Fruit fly (Drosophila melanogaster) whole organism, embryonic: ENCODE results near the gene CG31612.

Experiments
- Adf1 ChIP-seq: fragments of 200-800 bp; sonication (Bioruptor generic); IDR thresholded peaks from 2 replicates; pipeline ENCODE4 v1.3.6; 2022; ENCODE audit warnings: missing biosample characterization, missing genetic modification characterization
- Aef1 ChIP-seq: fragments of 200-800 bp; sonication (Bioruptor generic); IDR thresholded peaks from 3 replicates; pipeline ENCODE4 v1.3.6; 2022; ENCODE audit warnings: missing biosample characterization, missing genetic modification characterization
- CG10209 ChIP-seq: fragments of 200-800 bp; sonication (Bioruptor generic); optimal IDR thresholded peaks from 3 replicates; lab custom pipeline; 2017; ENCODE audit warnings: missing biosample characterization, mild to moderate bottlenecking, missing genetic modification characterization, missing genetic modification reagents
- CG10979 ChIP-seq: fragments of 200-800 bp; sonication (Bioruptor generic); optimal IDR thresholded peaks from 2 replicates; lab custom pipeline; 2018; ENCODE audit warnings: missing biosample characterization, mild to moderate bottlenecking, missing genetic modification characterization, moderate library complexity
- CG12391 ChIP-seq: fragments of 200-800 bp; sonication (Bioruptor generic); optimal IDR thresholded peaks from 3 replicates; lab custom pipeline; 2018; ENCODE audit warnings: missing biosample characterization, mild to moderate bottlenecking, missing genetic modification characterization, moderate library complexity
- CG13624 ChIP-seq: fragments of 200-800 bp; sonication (Bioruptor generic); optimal IDR thresholded peaks from 2 replicates; lab custom pipeline; 2016; ENCODE audit warnings: missing biosample characterization, missing genetic modification characterization
- CG14860 ChIP-seq: fragments of 200-800 bp; sonication (Bioruptor generic); IDR thresholded peaks from 3 replicates; pipeline ENCODE4 v1.3.6; 2022; ENCODE audit warnings: missing biosample characterization, missing genetic modification characterization; ENCODE audit not compliant: partially characterized antibody
- CG15011 ChIP-seq: fragments of 200-800 bp; sonication (Bioruptor generic); optimal IDR thresholded peaks from 3 replicates; lab custom pipeline; 2018; ENCODE audit warnings: missing biosample characterization, mild to moderate bottlenecking, missing genetic modification characterization
- CG16779 ChIP-seq: fragments of 200-800 bp; sonication (Bioruptor generic); IDR thresholded peaks from 2 replicates; pipeline ENCODE4 v1.3.6; 2022; ENCODE audit warnings: missing biosample characterization, missing genetic modification characterization
- CG18262 ChIP-seq: fragments of 200-800 bp; optimal IDR thresholded peaks from 3 replicates; lab custom pipeline; 2019; ENCODE audit warnings: missing biosample characterization, mild to moderate bottlenecking, missing genetic modification characterization, moderate library complexity
- CG31441 ChIP-seq: fragments of 200-800 bp; sonication (Bioruptor generic); IDR thresholded peaks from 2 replicates; pipeline ENCODE4 v1.3.6; 2022; ENCODE audit warnings: missing biosample characterization, missing genetic modification characterization
- CG33213 ChIP-seq: fragments of 200-800 bp; sonication (Bioruptor generic); optimal IDR thresholded peaks from 3 replicates; lab custom pipeline; 2016; ENCODE audit warnings: missing biosample characterization, missing genetic modification characterization
- CG34376 ChIP-seq: fragments of 200-800 bp; sonication (Bioruptor generic); optimal IDR thresholded peaks from 2 replicates; lab custom pipeline; 2018; ENCODE audit warnings: missing biosample characterization, mild to moderate bottlenecking, missing genetic modification characterization
- CG3838 ChIP-seq: fragments of 200-800 bp; sonication (Bioruptor generic); optimal IDR thresholded peaks from 3 replicates; lab custom pipeline; 2016; ENCODE audit warnings: missing biosample characterization, missing genetic modification characterization
- CG3847 ChIP-seq: fragments of 200-800 bp; sonication (Bioruptor generic); IDR thresholded peaks from 2 replicates; pipeline ENCODE4 v1.3.6; 2022; ENCODE audit warnings: missing biosample characterization, missing genetic modification characterization
- CG3995 ChIP-seq: fragments of 200-800 bp; sonication (Bioruptor generic); optimal IDR thresholded peaks from 3 replicates; lab custom pipeline; 2016; ENCODE audit warnings: missing biosample characterization, missing genetic modification characterization
- CG6175 ChIP-seq: fragments of 200-800 bp; sonication (Bioruptor generic); IDR thresholded peaks from 3 replicates; pipeline ENCODE4 v1.3.6; 2022; ENCODE audit warnings: missing biosample characterization, missing genetic modification characterization
- CG6683 ChIP-seq: fragments of 200-800 bp; sonication (Bioruptor generic); optimal IDR thresholded peaks from 2 replicates; lab custom pipeline; 2017; ENCODE audit warnings: missing biosample characterization, mild to moderate bottlenecking, missing genetic modification characterization, missing genetic modification reagents
- CG7556 ChIP-seq: fragments of 200-800 bp; sonication (Bioruptor generic); optimal IDR thresholded peaks from 2 replicates; lab custom pipeline; 2017; ENCODE audit warnings: missing biosample characterization, mild to moderate bottlenecking, missing genetic modification characterization
- CG7786 ChIP-seq: fragments of 200-800 bp; sonication (Bioruptor generic); optimal IDR thresholded peaks from 2 replicates; lab custom pipeline; 2016; ENCODE audit warnings: missing biosample characterization, missing genetic modification characterization
- CkIIα-i1 ChIP-seq: fragments of 200-800 bp; sonication (Bioruptor generic); IDR thresholded peaks from 2 replicates; pipeline ENCODE4 v1.3.6; 2022; ENCODE audit warnings: missing biosample characterization, missing genetic modification characterization
- CoRest ChIP-seq: fragments of 200-800 bp; sonication (Bioruptor generic); optimal IDR thresholded peaks from 3 replicates; lab custom pipeline; 2018; ENCODE audit warnings: missing biosample characterization, mild to moderate bottlenecking, missing genetic modification characterization, moderate library complexity
- Dbx ChIP-seq: fragments of 200-800 bp; sonication (Bioruptor generic); IDR thresholded peaks from 3 replicates; pipeline ENCODE4 v1.3.6; 2022; ENCODE audit warnings: missing biosample characterization, missing genetic modification characterization
- Dek ChIP-seq: fragments of 200-800 bp; sonication (Bioruptor generic); optimal IDR thresholded peaks from 3 replicates; lab custom pipeline; 2019; ENCODE audit warnings: missing biosample characterization, mild to moderate bottlenecking, missing genetic modification characterization, moderate library complexity
- Dip2 ChIP-seq: fragments of 200-800 bp; sonication (Bioruptor generic); IDR thresholded peaks from 2 replicates; pipeline ENCODE4 v1.3.6; 2022; ENCODE audit warnings: missing biosample characterization, missing genetic modification characterization
- Dip3 ChIP-seq: fragments of 200-800 bp; sonication (Bioruptor generic); optimal IDR thresholded peaks from 3 replicates; lab custom pipeline; 2016; ENCODE audit warnings: missing biosample characterization, missing genetic modification characterization
- Doc3 ChIP-seq: fragments of 200-800 bp; sonication (Bioruptor generic); IDR thresholded peaks from 3 replicates; pipeline ENCODE4 v1.3.6; 2022; ENCODE audit warnings: missing biosample characterization, missing genetic modification characterization; ENCODE audit not compliant: partially characterized antibody
- Gug ChIP-seq: fragments of 200-800 bp; sonication (Bioruptor generic); IDR thresholded peaks from 4 replicates; pipeline ENCODE4 v1.3.6; 2022; ENCODE audit warnings: missing biosample characterization, missing genetic modification characterization
- Kr ChIP-seq: fragments of 200-800 bp; sonication (Bioruptor generic); optimal IDR thresholded peaks from 2 replicates; lab custom pipeline; 2017; ENCODE audit warnings: missing biosample characterization, mild to moderate bottlenecking, missing genetic modification characterization
- Lhr ChIP-seq: fragments of 200-800 bp; sonication (Bioruptor generic); optimal IDR thresholded peaks from 3 replicates; lab custom pipeline; 2017; ENCODE audit warnings: mild to moderate bottlenecking, missing biosample characterization, missing genetic modification reagents, missing genetic modification characterization
- Med ChIP-seq: fragments of 200-800 bp; sonication (Bioruptor generic); peaks from one replicate; lab custom pipeline; 2016; ENCODE audit warnings: missing biosample characterization, missing genetic modification characterization, mild to moderate bottlenecking, inconsistent platforms, moderate library complexity
- Ptx1 ChIP-seq: fragments of 200-800 bp; sonication (Bioruptor generic); IDR thresholded peaks from 2 replicates; pipeline ENCODE4 v1.3.6; 2022; ENCODE audit warnings: missing biosample characterization, missing genetic modification characterization
- Tbp ChIP-seq: fragments of >200 bp; optimal IDR thresholded peaks from 2 replicates; lab custom pipeline; 2018; ENCODE audit warnings: missing biosample characterization, missing genetic modification characterization
- abd-A ChIP-seq: fragments of 200-800 bp; sonication (Bioruptor generic); optimal IDR thresholded peaks from 3 replicates; lab custom pipeline; 2019; ENCODE audit warnings: missing biosample characterization, mild to moderate bottlenecking, missing genetic modification characterization, moderate library complexity
- cad ChIP-seq: fragments of >200 bp; optimal IDR thresholded peaks from 2 replicates; lab custom pipeline; 2017; ENCODE audit warnings: missing biosample characterization, missing genetic modification characterization
- chm ChIP-seq: fragments of 200-800 bp; sonication (Bioruptor generic); IDR thresholded peaks from 2 replicates; pipeline ENCODE4 v1.3.6; 2022; ENCODE audit warnings: missing biosample characterization, missing genetic modification characterization
- chn ChIP-seq: fragments of 200-800 bp; sonication (Bioruptor generic); optimal IDR thresholded peaks from 2 replicates; lab custom pipeline; 2016; ENCODE audit warnings: missing biosample characterization, missing genetic modification characterization
- dmrt11E ChIP-seq: fragments of 200-800 bp; sonication (Bioruptor generic); optimal IDR thresholded peaks from 3 replicates; lab custom pipeline; 2018; ENCODE audit warnings: missing biosample characterization, mild to moderate bottlenecking, missing genetic modification characterization, moderate library complexity
- fd96Cb ChIP-seq: fragments of 200-800 bp; sonication (Bioruptor generic); optimal IDR thresholded peaks from 2 replicates; lab custom pipeline; 2018; ENCODE audit warnings: missing biosample characterization, mild to moderate bottlenecking, missing genetic modification characterization, moderate library complexity
- hkb ChIP-seq, 2 experiments: fragments of 200-800 bp in 1 of 2; fragments of >200 bp in 1 of 2; sonication (Bioruptor generic) in 1 of 2; IDR thresholded peaks in 1 of 2; optimal IDR thresholded peaks in 1 of 2; 2 replicates each; pipeline versions ENCODE4 v1.3.6 to Lab custom; 2017 to 2022; ENCODE audit warnings: missing biosample characterization in 1 of 2, missing genetic modification characterization in 1 of 2
- jumu ChIP-seq: fragments of 200-800 bp; sonication (Bioruptor generic); optimal IDR thresholded peaks from 3 replicates; lab custom pipeline; 2016; ENCODE audit warnings: missing biosample characterization, missing genetic modification characterization
- lilli ChIP-seq: fragments of 200-800 bp; sonication (Bioruptor generic); optimal IDR thresholded peaks from 3 replicates; lab custom pipeline; 2016; ENCODE audit warnings: missing biosample characterization, missing genetic modification characterization
- nerfin-2 ChIP-seq: fragments of 200-800 bp; sonication (Bioruptor generic); IDR thresholded peaks from 2 replicates; pipeline ENCODE4 v1.3.6; 2022; ENCODE audit warnings: missing biosample characterization, missing genetic modification characterization; ENCODE audit not compliant: partially characterized antibody
- phol ChIP-seq: fragments of 200-800 bp; sonication (Bioruptor generic); optimal IDR thresholded peaks from 3 replicates; lab custom pipeline; 2018; ENCODE audit warnings: missing biosample characterization, mild to moderate bottlenecking, missing genetic modification characterization, moderate library complexity
- pzg ChIP-seq: fragments of 200-800 bp; sonication (Bioruptor generic); optimal IDR thresholded peaks from 3 replicates; lab custom pipeline; 2018; ENCODE audit warnings: missing biosample characterization, mild to moderate bottlenecking, missing genetic modification characterization, moderate library complexity
- repo ChIP-seq: fragments of 200-800 bp; sonication (Bioruptor generic); optimal IDR thresholded peaks from 2 replicates; lab custom pipeline; 2016; ENCODE audit warnings: missing biosample characterization, missing genetic modification characterization
- sima ChIP-seq: fragments of 200-800 bp; sonication (Bioruptor generic); optimal IDR thresholded peaks from 2 replicates; lab custom pipeline; 2016; ENCODE audit warnings: missing biosample characterization, missing genetic modification characterization
- ssp ChIP-seq: fragments of 200-800 bp; sonication (Bioruptor generic); IDR thresholded peaks from 2 replicates; pipeline ENCODE4 v1.3.6; 2022; ENCODE audit warnings: missing biosample characterization, missing genetic modification characterization
- tup ChIP-seq: fragments of 200-800 bp; sonication (Bioruptor generic); optimal IDR thresholded peaks from 2 replicates; lab custom pipeline; 2016; ENCODE audit warnings: missing biosample characterization, mild to moderate bottlenecking, missing genetic modification characterization, moderate library complexity
- vvl ChIP-seq: fragments of 200-800 bp; sonication (Bioruptor generic); IDR thresholded peaks from 2 replicates; pipeline ENCODE4 v1.3.6; 2022; ENCODE audit warnings: missing biosample characterization, missing genetic modification characterization
- zf30C ChIP-seq: fragments of 200-800 bp; sonication (Bioruptor generic); optimal IDR thresholded peaks from 3 replicates; lab custom pipeline; 2018; ENCODE audit warnings: missing biosample characterization, mild to moderate bottlenecking, missing genetic modification characterization

CG31612 gene

DNA sequence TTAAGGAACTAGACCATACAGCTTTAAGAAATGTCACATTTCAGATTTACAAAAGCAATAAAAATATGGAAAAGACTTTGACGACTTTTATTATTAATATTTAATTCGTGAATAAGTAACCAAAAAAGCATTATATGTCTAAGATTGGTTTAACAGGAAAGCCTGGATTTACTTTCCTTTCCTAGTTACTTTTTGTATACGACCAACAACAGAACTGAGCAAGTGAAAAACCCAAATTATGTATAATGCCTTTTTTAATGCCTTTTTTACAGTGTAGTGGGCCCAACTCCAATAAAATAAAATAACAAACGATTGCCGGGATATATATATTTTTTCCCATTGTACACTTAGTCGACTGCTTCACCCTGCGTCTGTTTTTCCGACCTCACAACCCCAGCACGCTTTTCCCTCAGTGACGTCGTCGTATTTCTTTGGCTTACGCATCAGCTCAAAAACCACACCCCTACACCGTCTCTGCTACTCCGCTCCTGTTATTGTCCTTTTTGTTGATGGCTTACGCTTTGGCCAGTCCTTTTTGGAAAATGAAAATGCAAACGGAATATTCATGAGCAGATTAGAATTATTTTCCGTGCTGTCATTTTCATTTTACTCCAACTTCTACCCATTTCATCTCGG, 10.3 kb downstream of the CG31612 start (continued):
- TF ChIP-seq phol (tag; lab: Kevin White, UChicago), result peak; percentile 59
- no peak for TF ChIP-seq Adf1 (GFP tag; lab: Robert Waterston, UW)
- TF ChIP-seq Med, result peak; percentile 64
- TF ChIP-seq CG10979 (tag; lab: Kevin White, UChicago), result peak; percentile 51
- TF ChIP-seq vvl, result no peak
- TF ChIP-seq CkIIα-i1 (GFP tag; lab: Robert Waterston, UW), result no peak
- no peak for TF ChIP-seq CG34376 (GFP tag; lab: Kevin White, UChicago)
- no peak for TF ChIP-seq Doc3 (GFP tag; lab: Robert Waterston, UW)
- no peak for TF ChIP-seq CG14860
- TF ChIP-seq repo (GFP tag; lab: Kevin White, UChicago), result no peak
- no peak for TF ChIP-seq CG13624 (GFP tag; lab: Kevin White, UChicago)
- TF ChIP-seq CG33213, result no peak
- no peak for TF ChIP-seq Dek
- no peak for TF ChIP-seq Tbp
- no peak for TF ChIP-seq CG6175 (GFP tag; lab: Robert Waterston, UW)
- no peak for TF ChIP-seq chn (GFP tag; lab: Kevin White, UChicago)
- TF ChIP-seq CG31441, result 0 out of 2 replicates have a peak, but pooled peaks have one; percentile 34
- no peak for TF ChIP-seq CG3995 (GFP tag; lab: Kevin White, UChicago)
- TF ChIP-seq CG7556 (GFP tag; lab: Kevin White, UChicago), result peak; percentile 2
- no peak for TF ChIP-seq Dip3
- no peak for TF ChIP-seq CG15011 (GFP tag; lab: Kevin White, UChicago)
- TF ChIP-seq Gug (GFP tag; lab: Robert Waterston, UW), result no peak
- peak; percentile 54 for TF ChIP-seq CG18262 (tag; lab: Kevin White, UChicago)
- no peak for TF ChIP-seq CG6683 (GFP tag; lab: Kevin White, UChicago)
- TF ChIP-seq Dbx (GFP tag; lab: Robert Waterston, UW), result no peak
- no peak for TF ChIP-seq sima (GFP tag; lab: Kevin White, UChicago)
- no peak for TF ChIP-seq Ptx1 (GFP tag; lab: Robert Waterston, UW)
- TF ChIP-seq Kr (GFP tag; lab: Kevin White, UChicago), result no peak
- TF ChIP-seq cad (GFP tag; lab: Kevin White, UChicago), result no peak
- no peak for TF ChIP-seq CG3847 (GFP tag; lab: Robert Waterston, UW)
- no peak for TF ChIP-seq pzg (GFP tag; lab: Kevin White, UChicago)
- TF ChIP-seq fd96Cb (tag; lab: Kevin White, UChicago), result peak; percentile 21
- no peak for TF ChIP-seq Lhr (GFP tag; lab: Kevin White, UChicago)
- TF ChIP-seq zf30C (GFP tag; lab: Kevin White, UChicago), result no peak
- peak; percentile 6 for TF ChIP-seq CG12391 (tag; lab: Kevin White, UChicago)
- TF ChIP-seq nerfin-2 (GFP tag; lab: Robert Waterston, UW), result no peak
- no peak for TF ChIP-seq CG10209 (GFP tag; lab: Kevin White, UChicago)
- TF ChIP-seq CG7786 (GFP tag; lab: Kevin White, UChicago), result no peak
- no peak for TF ChIP-seq chm (GFP tag; lab: Robert Waterston, UW)
- TF ChIP-seq Dip2 (GFP tag; lab: Robert Waterston, UW), result no peak
- TF ChIP-seq jumu, result no peak
- no peak for TF ChIP-seq CG3838 (GFP tag; lab: Kevin White, UChicago)
- no peak for TF ChIP-seq Aef1 (GFP tag; lab: Robert Waterston, UW)
- peak; percentile 1 for TF ChIP-seq lilli (GFP tag; lab: Kevin White, UChicago)
- TF ChIP-seq dmrt11E (tag; lab: Kevin White, UChicago), result peak; percentile 18
- no peak for TF ChIP-seq tup
- no peak for TF ChIP-seq hkb (optimal IDR thresholded peaks at IDR 0.05; lab: Kevin White, UChicago)
- no peak for TF ChIP-seq hkb (GFP tag; IDR thresholded peaks at IDR 0.05; lab: Robert Waterston, UW)
- no peak for TF ChIP-seq ssp (GFP tag; lab: Robert Waterston, UW)
- no peak for TF ChIP-seq CG16779 (GFP tag; lab: Robert Waterston, UW)
- TF ChIP-seq CoRest, result peak; percentile 21
- peak; percentile 8 for TF ChIP-seq abd-A (tag; lab: Kevin White, UChicago)
